Fruit fly (Drosophila melanogaster) whole organism, embryonic: ENCODE measurements around the gene CG42847.

Experiments used
- Asciz ChIP-seq: fragments of 200-800 bp; sonication (Bioruptor generic); optimal IDR thresholded peaks from 2 replicates; lab custom pipeline; 2017; ENCODE audit warnings: missing biosample characterization, mild to moderate bottlenecking, missing genetic modification characterization, missing genetic modification reagents
- Atf3 ChIP-seq: fragments of 200-800 bp; sonication (Bioruptor generic); optimal IDR thresholded peaks from 3 replicates; lab custom pipeline; 2016; ENCODE audit warnings: missing biosample characterization, missing genetic modification characterization
- Awh ChIP-seq: fragments of 200-800 bp; sonication (Bioruptor generic); IDR thresholded peaks from 2 replicates; pipeline ENCODE4, ENCODE4 v1.3.6; 2022; ENCODE audit warnings: missing biosample characterization, missing genetic modification characterization
- CG11723 ChIP-seq: fragments of 200-800 bp; sonication (Bioruptor generic); optimal IDR thresholded peaks from 2 replicates; lab custom pipeline; 2017; ENCODE audit warnings: missing biosample characterization, mild to moderate bottlenecking, missing genetic modification characterization
- CG12299 ChIP-seq: fragments of 200-800 bp; sonication (Bioruptor generic); optimal IDR thresholded peaks from 2 replicates; lab custom pipeline; 2018; ENCODE audit warnings: missing biosample characterization, mild to moderate bottlenecking, missing genetic modification characterization
- CG12769 ChIP-seq: fragments of 200-800 bp; sonication (Bioruptor generic); optimal IDR thresholded peaks from 2 replicates; lab custom pipeline; 2019; ENCODE audit warnings: missing biosample characterization, mild to moderate bottlenecking, missing genetic modification characterization, moderate library complexity
- CG12942 ChIP-seq: fragments of 200-800 bp; sonication (Bioruptor generic); optimal IDR thresholded peaks from 3 replicates; lab custom pipeline; 2016; ENCODE audit warnings: missing biosample characterization, missing genetic modification characterization
- CG13123 ChIP-seq: fragments of 200-800 bp; sonication (Bioruptor generic); optimal IDR thresholded peaks from 2 replicates; lab custom pipeline; 2016; ENCODE audit warnings: missing biosample characterization, missing genetic modification characterization
- CG1603 ChIP-seq: fragments of 200-800 bp; sonication (Bioruptor generic); optimal IDR thresholded peaks from 2 replicates; lab custom pipeline; 2019; ENCODE audit warnings: missing biosample characterization, mild to moderate bottlenecking, missing genetic modification characterization, moderate library complexity
- CG18599 ChIP-seq: fragments of 200-800 bp; sonication (Bioruptor generic); optimal IDR thresholded peaks from 3 replicates; lab custom pipeline; 2017; ENCODE audit warnings: missing biosample characterization, missing genetic modification characterization, mild to moderate bottlenecking, moderate library complexity, missing genetic modification reagents
- CG18619 ChIP-seq: fragments of 200-800 bp; sonication (Bioruptor generic); optimal IDR thresholded peaks from 3 replicates; lab custom pipeline; 2017; ENCODE audit warnings: missing biosample characterization, mild to moderate bottlenecking, missing genetic modification characterization
- CG2889 ChIP-seq: fragments of 200-800 bp; sonication (Bioruptor generic); IDR thresholded peaks from 3 replicates; pipeline ENCODE4 v1.3.6; 2022; ENCODE audit warnings: missing biosample characterization, missing genetic modification characterization
- CG4360 ChIP-seq: fragments of 200-800 bp; sonication (Bioruptor generic); IDR thresholded peaks from 2 replicates; pipeline ENCODE4 v1.3.6; 2022; ENCODE audit warnings: missing biosample characterization, missing genetic modification characterization
- CG6791 ChIP-seq: fragments of 200-800 bp; sonication (Bioruptor generic); IDR thresholded peaks from 3 replicates; pipeline ENCODE4 v1.3.6; 2022; ENCODE audit warnings: missing biosample characterization, missing genetic modification characterization; ENCODE audit not compliant: partially characterized antibody
- CG7556 ChIP-seq: fragments of 200-800 bp; sonication (Bioruptor generic); optimal IDR thresholded peaks from 2 replicates; lab custom pipeline; 2017; ENCODE audit warnings: missing biosample characterization, mild to moderate bottlenecking, missing genetic modification characterization
- CG7928 ChIP-seq: fragments of 200-800 bp; sonication (Bioruptor generic); optimal IDR thresholded peaks from 2 replicates; lab custom pipeline; 2017; ENCODE audit warnings: missing biosample characterization, mild to moderate bottlenecking, missing genetic modification characterization
- CG8290 ChIP-seq, 3 experiments: fragments of 200-800 bp; sonication (Bioruptor generic); optimal IDR thresholded peaks; 2 replicates each; lab custom pipeline; 2016 to 2019; ENCODE audit warnings: missing biosample characterization in 3 of 3, missing genetic modification characterization in 3 of 3, mild to moderate bottlenecking in 2 of 3, moderate library complexity in 1 of 3
- CG8388 ChIP-seq: fragments of 200-800 bp; sonication (Bioruptor generic); optimal IDR thresholded peaks from 2 replicates; lab custom pipeline; 2019; ENCODE audit warnings: missing biosample characterization, mild to moderate bottlenecking, missing genetic modification characterization, moderate library complexity
- CkIIα-i1 ChIP-seq: fragments of 200-800 bp; sonication (Bioruptor generic); IDR thresholded peaks from 2 replicates; pipeline ENCODE4 v1.3.6; 2022; ENCODE audit warnings: missing biosample characterization, missing genetic modification characterization
- D ChIP-seq, 2 experiments: fragments of 200-800 bp in 1 of 2; fragments of >200 bp in 1 of 2; sonication (Bioruptor generic) in 1 of 2; optimal IDR thresholded peaks; 2 replicates in 1 of 2; 3 replicates in 1 of 2; lab custom pipeline; 2017; ENCODE audit warnings: mild to moderate bottlenecking in 1 of 2, missing biosample characterization in 1 of 2, missing genetic modification characterization in 1 of 2, missing genetic modification reagents in 1 of 2
- Dip2 ChIP-seq: fragments of 200-800 bp; sonication (Bioruptor generic); IDR thresholded peaks from 2 replicates; pipeline ENCODE4 v1.3.6; 2022; ENCODE audit warnings: missing biosample characterization, missing genetic modification characterization
- E2f1 ChIP-seq: fragments of 200-800 bp; sonication (Bioruptor generic); IDR thresholded peaks from 2 replicates; pipeline ENCODE4 v1.3.6; 2022; ENCODE audit warnings: missing biosample characterization, missing genetic modification characterization
- HHEX ChIP-seq: fragments of 200-800 bp; sonication (Bioruptor generic); optimal IDR thresholded peaks from 3 replicates; lab custom pipeline; 2017; ENCODE audit warnings: missing biosample characterization, mild to moderate bottlenecking, missing genetic modification characterization, missing genetic modification reagents
- Hey ChIP-seq: fragments of 200-800 bp; sonication (Bioruptor generic); optimal IDR thresholded peaks from 3 replicates; lab custom pipeline; 2018; ENCODE audit warnings: missing biosample characterization, mild to moderate bottlenecking, missing genetic modification characterization
- Hr51 ChIP-seq, 2 experiments: fragments of 200-800 bp; sonication (Bioruptor generic); optimal IDR thresholded peaks; 2 replicates in 1 of 2; 3 replicates in 1 of 2; lab custom pipeline; 2016 to 2018; ENCODE audit warnings: missing biosample characterization in 2 of 2, missing genetic modification characterization in 2 of 2, mild to moderate bottlenecking in 1 of 2, moderate library complexity in 1 of 2
- Meics ChIP-seq: fragments of 200-800 bp; sonication (Bioruptor generic); optimal IDR thresholded peaks from 2 replicates; lab custom pipeline; 2017; ENCODE audit warnings: missing biosample characterization, mild to moderate bottlenecking, missing genetic modification characterization
- Neu2 ChIP-seq: fragments of 200-800 bp; sonication (Bioruptor generic); optimal IDR thresholded peaks from 3 replicates; lab custom pipeline; 2016; ENCODE audit warnings: missing biosample characterization, missing genetic modification characterization, borderline replicate concordance
- Rfx ChIP-seq: fragments of 200-800 bp; sonication (Bioruptor generic); IDR thresholded peaks from 2 replicates; pipeline ENCODE4 v1.3.6; 2022; ENCODE audit warnings: missing biosample characterization, missing genetic modification characterization
- Sry-β ChIP-seq: fragments of 200-800 bp; sonication (Bioruptor generic); optimal IDR thresholded peaks from 2 replicates; lab custom pipeline; 2018; ENCODE audit warnings: missing biosample characterization, mild to moderate bottlenecking, missing genetic modification characterization, moderate library complexity
- Sry-δ ChIP-seq: fragments of 200-800 bp; sonication (Bioruptor generic); optimal IDR thresholded peaks from 2 replicates; lab custom pipeline; 2016; ENCODE audit warnings: missing biosample characterization, missing genetic modification characterization
- Xbp1 ChIP-seq: fragments of 200-800 bp; sonication (Bioruptor generic); optimal IDR thresholded peaks from 3 replicates; lab custom pipeline; 2016; ENCODE audit warnings: missing biosample characterization, mild to moderate bottlenecking, missing genetic modification characterization
- abd-A ChIP-seq: fragments of 200-800 bp; sonication (Bioruptor generic); optimal IDR thresholded peaks from 3 replicates; lab custom pipeline; 2019; ENCODE audit warnings: missing biosample characterization, mild to moderate bottlenecking, missing genetic modification characterization, moderate library complexity
- ash1 ChIP-seq: fragments of 200-800 bp; sonication (Bioruptor generic); optimal IDR thresholded peaks from 2 replicates; lab custom pipeline; 2018; ENCODE audit warnings: missing biosample characterization, mild to moderate bottlenecking, missing genetic modification characterization
- az2 ChIP-seq: fragments of 200-800 bp; sonication (Bioruptor generic); optimal IDR thresholded peaks from 3 replicates; lab custom pipeline; 2016; ENCODE audit warnings: missing biosample characterization, missing genetic modification characterization
- bcd ChIP-seq: fragments of 200-800 bp; sonication (Bioruptor generic); optimal IDR thresholded peaks from 2 replicates; lab custom pipeline; 2017; ENCODE audit warnings: missing biosample characterization, mild to moderate bottlenecking, missing genetic modification characterization
- danr ChIP-seq: fragments of 200-800 bp; sonication (Bioruptor generic); IDR thresholded peaks from 2 replicates; pipeline ENCODE4 v1.3.6; 2022; ENCODE audit warnings: missing biosample characterization, missing genetic modification characterization
- klu ChIP-seq: fragments of 200-800 bp; sonication (Bioruptor generic); IDR thresholded peaks from 2 replicates; pipeline ENCODE4 v1.3.6; 2022; ENCODE audit warnings: missing biosample characterization, missing genetic modification characterization
- lab ChIP-seq: fragments of 200-800 bp; sonication (Bioruptor generic); optimal IDR thresholded peaks from 3 replicates; lab custom pipeline; 2017; ENCODE audit warnings: missing biosample characterization, missing genetic modification characterization, mild to moderate bottlenecking, moderate library complexity, missing genetic modification reagents
- lola ChIP-seq, 3 experiments: fragments of >200 bp in 2 of 3; fragments of 200-800 bp in 1 of 3; sonication (Bioruptor generic) in 1 of 3; optimal IDR thresholded peaks; 2 replicates each; lab custom pipeline; 2017 to 2019; ENCODE audit warnings: missing biosample characterization in 3 of 3, missing genetic modification characterization in 3 of 3, mild to moderate bottlenecking in 1 of 3, moderate library complexity in 1 of 3
- luna ChIP-seq: fragments of 200-800 bp; sonication (Bioruptor generic); optimal IDR thresholded peaks from 2 replicates; lab custom pipeline; 2016; ENCODE audit warnings: missing biosample characterization, missing genetic modification characterization
- nerfin-1 ChIP-seq: fragments of 200-800 bp; sonication (Bioruptor generic); optimal IDR thresholded peaks from 3 replicates; lab custom pipeline; 2019; ENCODE audit warnings: missing biosample characterization, mild to moderate bottlenecking, missing genetic modification characterization, moderate library complexity
- pzg ChIP-seq: fragments of 200-800 bp; sonication (Bioruptor generic); optimal IDR thresholded peaks from 3 replicates; lab custom pipeline; 2018; ENCODE audit warnings: missing biosample characterization, mild to moderate bottlenecking, missing genetic modification characterization, moderate library complexity
- sens ChIP-seq: fragments of 200-800 bp; sonication (Bioruptor generic); peaks from one replicate; lab custom pipeline; 2016; ENCODE audit warnings: missing biosample characterization, missing genetic modification characterization
- sima ChIP-seq: fragments of 200-800 bp; sonication (Bioruptor generic); optimal IDR thresholded peaks from 2 replicates; lab custom pipeline; 2016; ENCODE audit warnings: missing biosample characterization, missing genetic modification characterization
- sob ChIP-seq: fragments of 200-800 bp; sonication (Bioruptor generic); IDR thresholded peaks from 2 replicates; pipeline ENCODE4 v1.3.6; 2022; ENCODE audit warnings: missing biosample characterization, missing genetic modification characterization
- tna ChIP-seq: fragments of 200-800 bp; sonication (Bioruptor generic); IDR thresholded peaks from 2 replicates; pipeline ENCODE4 v1.3.6; 2022; ENCODE audit warnings: missing biosample characterization, missing genetic modification characterization; ENCODE audit not compliant: partially characterized antibody
- tx ChIP-seq: fragments of 200-800 bp; sonication (Bioruptor generic); optimal IDR thresholded peaks from 2 replicates; lab custom pipeline; 2016; ENCODE audit warnings: missing biosample characterization, missing genetic modification characterization

CG42847 gene

dm6 chr2L:9448322-9449256 lies 20.9 kb downstream of the CG42847 start (continued):
- TF ChIP-seq lola (GFP tag; optimal IDR thresholded peaks at IDR 0.05; lab: Kevin White, UChicago) (peak in 1 of 3 experiments; percentile 40), CG12299 (tag; lab: Kevin White, UChicago) (no peak), Neu2 (GFP tag; lab: Kevin White, UChicago) (no peak), Atf3 (no peak), CG7556 (GFP tag; lab: Kevin White, UChicago) (no peak), lab (no peak), CG4360 (GFP tag; lab: Robert Waterston, UW) (no peak), az2 (GFP tag; lab: Kevin White, UChicago) (no peak), Sry-δ (no peak), Hr51 (GFP tag; optimal IDR thresholded peaks at IDR 0.05; lab: Kevin White, UChicago) (peak in 1 of 2 experiments; percentile 17), CG12942 (GFP tag; lab: Kevin White, UChicago) (no peak), CG6791 (GFP tag; lab: Robert Waterston, UW) (no peak), ash1 (GFP tag; lab: Kevin White, UChicago) (no peak), klu (no peak), tx (peak; percentile 19), tna (GFP tag; lab: Robert Waterston, UW) (no peak), Hey (tag; lab: Kevin White, UChicago) (no peak), CG1603 (tag; lab: Kevin White, UChicago) (no peak), Dip2 (GFP tag; lab: Robert Waterston, UW) (no peak), nerfin-1 (tag; lab: Kevin White, UChicago) (peak; percentile 2), Sry-β (no peak), CG12769 (tag; lab: Kevin White, UChicago) (no peak), pzg (no peak), CkIIα-i1 (GFP tag; lab: Robert Waterston, UW) (no peak), CG18619 (peak; percentile 17), CG8388 (GFP tag; lab: Kevin White, UChicago) (no peak), HHEX (GFP tag; lab: Kevin White, UChicago) (no peak), sob (no peak), danr (GFP tag; lab: Robert Waterston, UW) (no peak), CG18599 (GFP tag; lab: Kevin White, UChicago) (no peak), bcd (GFP tag; lab: Kevin White, UChicago) (no peak), CG2889 (GFP tag; lab: Robert Waterston, UW) (no peak), D (optimal IDR thresholded peaks at IDR 0.05; lab: Kevin White, UChicago) (no peak), D (GFP tag; optimal IDR thresholded peaks at IDR 0.05; lab: Kevin White, UChicago) (no peak), CG11723 (GFP tag; lab: Kevin White, UChicago) (no peak), Xbp1 (GFP tag; lab: Kevin White, UChicago) (no peak), sima (GFP tag; lab: Kevin White, UChicago) (no peak), Awh (GFP tag; lab: Robert Waterston, UW) (no peak), Asciz (GFP tag; lab: Kevin White, UChicago) (no peak), sens (GFP tag; lab: Kevin White, UChicago) (peak; percentile 89), CG7928 (GFP tag; lab: Kevin White, UChicago) (no peak), Meics (peak; percentile 47), Rfx (GFP tag; lab: Robert Waterston, UW) (no peak), abd-A (no peak), CG8290 (GFP tag; optimal IDR thresholded peaks at IDR 0.05; lab: Kevin White, UChicago) (no peak), CG8290 (tag; optimal IDR thresholded peaks at IDR 0.05; lab: Kevin White, UChicago) (peak in 1 of 2 experiments; percentile 27), CG13123 (GFP tag; lab: Kevin White, UChicago) (no peak), E2f1 (no peak), luna (GFP tag; lab: Kevin White, UChicago) (no peak)
